Worm (Caenorhabditis elegans) whole organism, L1 larva: ENCODE data around the gene C01B10.6.
A peak's percentile ranks its signal among the peaks of the same experiment; 100 is the strongest.

Experiments used
- Y116A8C.19 ChIP-seq: sonication (generic microtip); optimal IDR thresholded peaks from 2 replicates; lab custom pipeline; 2016; ENCODE audit warnings: missing compliant biosample characterization, missing genetic modification characterization, borderline replicate concordance
- aha-1 ChIP-seq: fragments of 150-350 bp; optimal IDR thresholded peaks from 2 replicates; lab custom pipeline; 2014; ENCODE audit warnings: missing biosample characterization, missing genetic modification characterization
- alr-1 ChIP-seq: fragments of 200-800 bp; sonication (Bioruptor generic); optimal IDR thresholded peaks from 2 replicates; lab custom pipeline; 2018; ENCODE audit warnings: borderline replicate concordance, mild to moderate bottlenecking, missing genetic modification characterization, missing compliant biosample characterization
- blmp-1 ChIP-seq: fragments of 150-350 bp; optimal IDR thresholded peaks from 2 replicates; lab custom pipeline; 2014; ENCODE audit warnings: missing biosample characterization, missing genetic modification characterization
- ceh-8 ChIP-seq: fragments of 200-800 bp; sonication (Bioruptor generic); optimal IDR thresholded peaks from 2 replicates; lab custom pipeline; 2018; ENCODE audit warnings: mild to moderate bottlenecking, missing genetic modification characterization, moderate library complexity, missing compliant biosample characterization
- ceh-88 ChIP-seq: fragments of 200-800 bp; sonication (Bioruptor generic); IDR thresholded peaks from 2 replicates; pipeline ENCODE4 v1.3.6; 2022; ENCODE audit warnings: missing genetic modification characterization, missing compliant biosample characterization
- ces-1 ChIP-seq: fragments of 150-350 bp; optimal IDR thresholded peaks from 2 replicates; lab custom pipeline; 2014; ENCODE audit warnings: missing biosample characterization, missing genetic modification reagents, missing genetic modification characterization
- efl-1 ChIP-seq, 4 experiments: fragments of 150-350 bp; optimal IDR thresholded peaks in 3 of 4; peaks in 1 of 4; 1 replicate in 1 of 4; 2 replicates in 3 of 4; lab custom pipeline; 2014; ENCODE audit warnings: missing biosample characterization in 2 of 4, missing genetic modification characterization in 2 of 4, missing genetic modification reagents in 2 of 4
- egl-13 ChIP-seq: sonication (generic microtip); optimal IDR thresholded peaks from 2 replicates; lab custom pipeline; 2016; ENCODE audit warnings: missing genotype, missing genetic modification reagents, missing genetic modification characterization, missing compliant biosample characterization
- egl-27 ChIP-seq, 2 experiments: fragments of 150-350 bp in 1 of 2; sonication (generic microtip); optimal IDR thresholded peaks; 3 replicates each; lab custom pipeline; 2017 to 2018; ENCODE audit warnings: missing biosample characterization in 2 of 2, missing genetic modification characterization in 2 of 2, missing genetic modification reagents in 2 of 2
- elt-2 ChIP-seq: sonication (generic microtip); optimal IDR thresholded peaks from 2 replicates; lab custom pipeline; 2016; ENCODE audit warnings: missing genetic modification characterization, mild to moderate bottlenecking, inconsistent platforms, missing compliant biosample characterization, missing genetic modification reagents
- fkh-4 ChIP-seq: sonication (generic microtip); optimal IDR thresholded peaks from 2 replicates; lab custom pipeline; 2016; ENCODE audit warnings: missing compliant biosample characterization, missing genetic modification characterization, borderline replicate concordance
- fkh-8 ChIP-seq: sonication (generic microtip); optimal IDR thresholded peaks from 2 replicates; lab custom pipeline; 2016; ENCODE audit warnings: mild to moderate bottlenecking, missing genetic modification characterization, missing compliant biosample characterization
- fos-1 ChIP-seq: fragments of 150-350 bp; optimal IDR thresholded peaks from 2 replicates; lab custom pipeline; 2014; ENCODE audit warnings: missing biosample characterization, missing genetic modification characterization
- hpl-2 ChIP-seq: fragments of 150-350 bp; optimal IDR thresholded peaks from 2 replicates; lab custom pipeline; 2014; ENCODE audit warnings: missing biosample characterization, missing genetic modification reagents, missing genetic modification characterization
- irx-1 ChIP-seq: sonication (generic microtip); optimal IDR thresholded peaks from 2 replicates; lab custom pipeline; 2016; ENCODE audit warnings: missing genetic modification characterization, missing compliant biosample characterization
- isw-1 ChIP-seq: fragments of 200-800 bp; sonication (Bioruptor generic); IDR thresholded peaks from 2 replicates; pipeline ENCODE4 v1.3.6; 2022; ENCODE audit warnings: missing genetic modification characterization, missing compliant biosample characterization
- jun-1 ChIP-seq: fragments of 150-350 bp; optimal IDR thresholded peaks from 2 replicates; lab custom pipeline; 2014; ENCODE audit warnings: missing biosample characterization, missing genetic modification reagents, missing genetic modification characterization
- lin-14 ChIP-seq: fragments of 200-800 bp; sonication (Bioruptor generic); optimal IDR thresholded peaks from 2 replicates; lab custom pipeline; 2018; ENCODE audit warnings: mild to moderate bottlenecking, missing genetic modification characterization, moderate library complexity, missing compliant biosample characterization
- lin-15B ChIP-seq: fragments of 150-350 bp; sonication (generic microtip); optimal IDR thresholded peaks from 3 replicates; lab custom pipeline; 2014; ENCODE audit warnings: missing biosample characterization, missing genetic modification characterization
- lin-35 ChIP-seq, 2 experiments: fragments of 150-350 bp; optimal IDR thresholded peaks; 2 replicates each; lab custom pipeline; 2014; ENCODE audit warnings: missing biosample characterization in 2 of 2, missing genetic modification characterization in 2 of 2, missing genetic modification reagents in 2 of 2
- lin-39 ChIP-seq: fragments of 150-350 bp; optimal IDR thresholded peaks from 2 replicates; lab custom pipeline; 2014; ENCODE audit warnings: missing biosample characterization, missing genetic modification reagents, missing genetic modification characterization
- lir-3 ChIP-seq: sonication (generic microtip); optimal IDR thresholded peaks from 2 replicates; lab custom pipeline; 2016; ENCODE audit warnings: mild to moderate bottlenecking, missing genetic modification characterization, moderate library complexity, missing compliant biosample characterization; ENCODE audit not compliant: poor library complexity
- lsy-2 ChIP-seq, 2 experiments: fragments of 150-350 bp; optimal IDR thresholded peaks; 2 replicates each; lab custom pipeline; 2014; ENCODE audit warnings: missing biosample characterization in 2 of 2, missing genetic modification characterization in 2 of 2
- mdl-1 ChIP-seq, 2 experiments: fragments of 150-350 bp; optimal IDR thresholded peaks; 2 replicates each; lab custom pipeline; 2014 to 2017; ENCODE audit warnings: missing biosample characterization in 2 of 2, missing genetic modification characterization in 2 of 2, inconsistent platforms in 1 of 2
- mep-1 ChIP-seq: fragments of 150-350 bp; optimal IDR thresholded peaks from 2 replicates; lab custom pipeline; 2014; ENCODE audit warnings: missing biosample characterization, missing genetic modification characterization
- nhr-11 ChIP-seq: fragments of 150-350 bp; optimal IDR thresholded peaks from 2 replicates; lab custom pipeline; 2014; ENCODE audit warnings: missing biosample characterization, missing genetic modification characterization
- nhr-19 ChIP-seq: fragments of 200-800 bp; sonication (Bioruptor generic); conservative IDR thresholded peaks from 2 replicates; pipeline ENCODE4 v1.3.6; 2022; ENCODE audit warnings: missing genetic modification characterization, missing compliant biosample characterization
- nhr-28 ChIP-seq: fragments of 150-350 bp; optimal IDR thresholded peaks from 2 replicates; lab custom pipeline; 2014; ENCODE audit warnings: missing biosample characterization, missing genetic modification characterization
- nhr-71 ChIP-seq: sonication (generic microtip); optimal IDR thresholded peaks from 2 replicates; lab custom pipeline; 2016; ENCODE audit warnings: mild to moderate bottlenecking, missing genetic modification characterization, moderate library complexity, missing compliant biosample characterization
- nhr-77 ChIP-seq: fragments of 150-350 bp; optimal IDR thresholded peaks from 2 replicates; lab custom pipeline; 2014; ENCODE audit warnings: missing biosample characterization, missing genetic modification characterization
- nhr-85 ChIP-seq: sonication (generic microtip); peaks from one replicate; lab custom pipeline; 2016; ENCODE audit warnings: missing genetic modification characterization, inconsistent platforms, missing compliant biosample characterization
- pag-3 ChIP-seq: sonication (generic microtip); optimal IDR thresholded peaks from 2 replicates; lab custom pipeline; 2017; ENCODE audit warnings: missing genetic modification characterization, mild to moderate bottlenecking, missing compliant biosample characterization, antibody characterized with exemption, borderline replicate concordance; ENCODE audit not compliant: insufficient read depth
- pax-3 ChIP-seq: fragments of 200-800 bp; sonication (Bioruptor generic); optimal IDR thresholded peaks from 2 replicates; lab custom pipeline; 2018; ENCODE audit warnings: mild to moderate bottlenecking, missing genetic modification characterization, moderate library complexity, missing compliant biosample characterization
- pqm-1 ChIP-seq: sonication (generic microtip); optimal IDR thresholded peaks from 3 replicates; lab custom pipeline; 2017; ENCODE audit warnings: missing biosample characterization, missing genetic modification characterization
- skn-1 ChIP-seq: fragments of 150-350 bp; optimal IDR thresholded peaks from 2 replicates; lab custom pipeline; 2014; ENCODE audit warnings: missing biosample characterization, missing genetic modification characterization
- snu-23 ChIP-seq: sonication (generic microtip); optimal IDR thresholded peaks from 2 replicates; lab custom pipeline; 2016; ENCODE audit warnings: missing genetic modification characterization, missing compliant biosample characterization
- sup-37 ChIP-seq: fragments of 200-800 bp; sonication (Bioruptor generic); optimal IDR thresholded peaks from 2 replicates; lab custom pipeline; 2018; ENCODE audit warnings: mild to moderate bottlenecking, missing genetic modification characterization, missing compliant biosample characterization
- swsn-7 ChIP-seq: sonication (generic microtip); optimal IDR thresholded peaks from 2 replicates; lab custom pipeline; 2016; ENCODE audit warnings: missing genetic modification characterization, missing compliant biosample characterization
- tbx-2 ChIP-seq: sonication (generic microtip); optimal IDR thresholded peaks from 2 replicates; lab custom pipeline; 2016; ENCODE audit warnings: missing genetic modification characterization, missing compliant biosample characterization
- tlp-1 ChIP-seq: fragments of 150-350 bp; optimal IDR thresholded peaks from 2 replicates; lab custom pipeline; 2014; ENCODE audit warnings: missing biosample characterization, missing genetic modification characterization
- unc-130 ChIP-seq: fragments of 150-350 bp; optimal IDR thresholded peaks from 2 replicates; lab custom pipeline; 2017; ENCODE audit warnings: missing biosample characterization, missing genetic modification characterization, inconsistent platforms
- unc-30 ChIP-seq: sonication (generic microtip); optimal IDR thresholded peaks from 2 replicates; lab custom pipeline; 2017; ENCODE audit warnings: missing biosample characterization, missing genetic modification characterization
- unc-98 ChIP-seq: fragments of 200-800 bp; sonication (Bioruptor generic); IDR thresholded peaks from 2 replicates; pipeline ENCODE4 v1.3.6; 2022; ENCODE audit warnings: missing genetic modification characterization, missing compliant biosample characterization
- vab-15 ChIP-seq: sonication (generic microtip); optimal IDR thresholded peaks from 2 replicates; lab custom pipeline; 2017; ENCODE audit warnings: missing genotype, mild to moderate bottlenecking, missing genetic modification characterization, missing compliant biosample characterization
- xbp-1 ChIP-seq: sonication (generic microtip); optimal IDR thresholded peaks from 2 replicates; lab custom pipeline; 2016; ENCODE audit warnings: missing genetic modification characterization, missing compliant biosample characterization
- zip-4 ChIP-seq: fragments of 200-800 bp; sonication (Bioruptor generic); optimal IDR thresholded peaks from 2 replicates; lab custom pipeline; 2018; ENCODE audit warnings: mild to moderate bottlenecking, missing genetic modification characterization, moderate library complexity, missing compliant biosample characterization
- ztf-4 ChIP-seq: fragments of 150-350 bp; optimal IDR thresholded peaks from 2 replicates; lab custom pipeline; 2014; ENCODE audit warnings: missing biosample characterization, missing genetic modification characterization

The C01B10.6 gene

DNA sequence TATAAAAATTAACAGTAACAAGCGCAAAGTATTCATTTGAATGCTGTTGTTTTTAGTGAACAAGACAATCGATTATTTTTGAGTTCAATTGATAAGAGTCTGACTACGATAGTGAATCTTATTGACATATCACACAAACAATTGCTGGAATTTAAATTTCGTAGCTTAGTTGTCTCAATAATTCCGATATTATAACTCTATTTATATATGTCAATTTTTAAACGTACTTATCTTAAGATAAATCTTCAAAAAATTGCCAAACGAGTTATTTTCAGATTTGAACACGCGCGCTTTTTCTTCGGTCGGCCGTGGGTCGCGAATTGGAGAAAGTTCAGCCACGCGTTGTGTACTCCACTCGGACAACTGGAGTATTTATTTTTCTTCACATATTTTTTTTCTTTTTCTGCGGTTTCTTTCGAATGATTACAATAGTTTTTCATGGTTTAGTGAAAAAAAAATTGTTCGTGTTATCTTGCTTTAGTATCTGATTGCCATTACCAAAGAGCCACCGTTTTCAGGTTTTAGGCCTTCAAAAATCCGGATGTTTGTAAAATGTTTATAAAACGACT lies 8.2 kb upstream of the C01B10.6 start, which contains the start of the genes cest-5.1 and C01B10.9 (continued):
- TF ChIP-seq fkh-8 (tag; lab: Kevin White, UChicago) = peak; percentile 81
- TF ChIP-seq fkh-4 = peak; percentile 91
- peak; percentile 64 to 95 for TF ChIP-seq efl-1 (optimal IDR thresholded peaks at IDR 0.05; lab: Kevin White, UChicago)
- TF ChIP-seq efl-1 (GFP tag; optimal IDR thresholded peaks at IDR 0.05 in 1 of 2; lab: Kevin White, UChicago) = peak; percentile 95 to 99
- no peak for TF ChIP-seq ztf-4 (tag; lab: Kevin White, UChicago)
- TF ChIP-seq egl-13 (tag; lab: Kevin White, UChicago) = peak; percentile 83
- no peak for TF ChIP-seq mep-1
- TF ChIP-seq xbp-1 (tag; lab: Kevin White, UChicago) = peak; percentile 82
- TF ChIP-seq blmp-1 = peak; percentile 51
- TF ChIP-seq zip-4 (GFP tag; lab: Kevin White, UChicago) = peak; percentile 48
- TF ChIP-seq alr-1 = no peak
- TF ChIP-seq lsy-2 (tag; optimal IDR thresholded peaks at IDR 0.05; lab: Kevin White, UChicago) = peak; percentile 78 to 82
- peak; percentile 82 for TF ChIP-seq swsn-7 (tag; lab: Kevin White, UChicago)
- TF ChIP-seq lin-39 = peak; percentile 66
- no peak for TF ChIP-seq ces-1 (GFP tag; lab: Kevin White, UChicago)
- peak; percentile 30 for TF ChIP-seq sup-37 (GFP tag; lab: Kevin White, UChicago)
- peak; percentile 85 for TF ChIP-seq snu-23 (GFP tag; lab: Kevin White, UChicago)
- peak; percentile 96 for TF ChIP-seq lin-35 (GFP tag; optimal IDR thresholded peaks at IDR 0.05; lab: Kevin White, UChicago)
- peak; percentile 62 for TF ChIP-seq lin-15B (tag; lab: Kevin White, UChicago)
- no peak for TF ChIP-seq nhr-28
- peak; percentile 83 for TF ChIP-seq unc-98 (GFP tag; lab: Robert Waterston, UW)
- no peak for TF ChIP-seq unc-30
- no peak for TF ChIP-seq tlp-1 (tag; lab: Kevin White, UChicago)
- peak; percentile 36 for TF ChIP-seq nhr-77 (tag; lab: Kevin White, UChicago)
- TF ChIP-seq nhr-71 = peak; percentile 92
- peak; percentile 90 for TF ChIP-seq tbx-2 (tag; lab: Kevin White, UChicago)
- TF ChIP-seq irx-1 = peak; percentile 94
- TF ChIP-seq egl-27 (tag; optimal IDR thresholded peaks at IDR 0.05; lab: Kevin White, UChicago) = no peak
- peak; percentile 96 for TF ChIP-seq lir-3 (tag; lab: Kevin White, UChicago)
- TF ChIP-seq pax-3 (tag; lab: Kevin White, UChicago) = peak; percentile 86
- peak; percentile 12 for TF ChIP-seq pag-3
- TF ChIP-seq unc-130 (tag; lab: Kevin White, UChicago) = peak; percentile 58
- peak; percentile 77 for TF ChIP-seq skn-1 (tag; lab: Kevin White, UChicago)
- TF ChIP-seq jun-1 (tag; lab: Kevin White, UChicago) = peak; percentile 52
- TF ChIP-seq mdl-1 (tag; optimal IDR thresholded peaks at IDR 0.05; lab: Kevin White, UChicago) = peak in 1 of 2 experiments; percentile 28
- peak; percentile 92 for TF ChIP-seq nhr-85 (tag; lab: Kevin White, UChicago)
- no peak for TF ChIP-seq hpl-2
- peak; percentile 34 for TF ChIP-seq Y116A8C.19
- peak; percentile 3 for TF ChIP-seq nhr-11 (tag; lab: Kevin White, UChicago)
- TF ChIP-seq fos-1 (tag; lab: Kevin White, UChicago) = peak; percentile 29
- no peak for TF ChIP-seq pqm-1 (tag; lab: Kevin White, UChicago)
- no peak for TF ChIP-seq ceh-8 (GFP tag; lab: Kevin White, UChicago)
- TF ChIP-seq aha-1 (tag; lab: Kevin White, UChicago) = no peak
- TF ChIP-seq isw-1 (GFP tag; lab: Robert Waterston, UW) = peak; percentile 81
- no peak for TF ChIP-seq lin-14 (GFP tag; lab: Kevin White, UChicago)
- peak; percentile 70 for TF ChIP-seq ceh-88
- peak; percentile 67 for TF ChIP-seq elt-2 (tag; lab: Kevin White, UChicago)
- peak; percentile 60 for TF ChIP-seq vab-15
- TF ChIP-seq nhr-19 (GFP tag; lab: Robert Waterston, UW) = peak; percentile 85
